Fruit fly (Drosophila melanogaster) whole organism, pupa: ENCODE data around the gene Phlpp.

ENCODE experiments used
- CG10348 ChIP-seq: fragments of 200-800 bp; sonication (Bioruptor generic); IDR thresholded peaks from 2 replicates; pipeline ENCODE4 v1.3.6; 2022; ENCODE audit warnings: missing biosample characterization, missing genetic modification characterization
- CG12605 ChIP-seq: fragments of 200-800 bp; sonication (Bioruptor generic); IDR thresholded peaks from 2 replicates; pipeline ENCODE4 v1.3.6; 2022; ENCODE audit warnings: missing biosample characterization, missing genetic modification characterization
- CG13204 ChIP-seq: fragments of 200-800 bp; sonication (Bioruptor generic); optimal IDR thresholded peaks from 2 replicates; lab custom pipeline; 2018; ENCODE audit warnings: missing biosample characterization, mild to moderate bottlenecking, missing genetic modification characterization, moderate library complexity
- CG14655 ChIP-seq: fragments of 200-800 bp; sonication (Bioruptor generic); optimal IDR thresholded peaks from 3 replicates; lab custom pipeline; 2017; ENCODE audit warnings: mild to moderate bottlenecking, missing biosample characterization, missing genetic modification reagents, missing genetic modification characterization
- CG15710 ChIP-seq: fragments of 200-800 bp; sonication (Bioruptor generic); optimal IDR thresholded peaks from 2 replicates; lab custom pipeline; 2018; ENCODE audit warnings: missing biosample characterization, mild to moderate bottlenecking, missing genetic modification characterization, moderate library complexity
- CG17806 ChIP-seq: fragments of 200-800 bp; sonication (Bioruptor generic); optimal IDR thresholded peaks from 2 replicates; lab custom pipeline; 2018; ENCODE audit warnings: missing biosample characterization, mild to moderate bottlenecking, missing genetic modification characterization, moderate library complexity
- CG32121 ChIP-seq: fragments of 200-800 bp; sonication (Bioruptor generic); IDR thresholded peaks from 2 replicates; pipeline ENCODE4 v1.3.6; 2022; ENCODE audit warnings: missing biosample characterization, missing genetic modification characterization
- CG34367 ChIP-seq: fragments of 200-800 bp; sonication (Bioruptor generic); optimal IDR thresholded peaks from 2 replicates; lab custom pipeline; 2018; ENCODE audit warnings: missing biosample characterization, mild to moderate bottlenecking, missing genetic modification characterization
- CG4496 ChIP-seq: fragments of 200-800 bp; sonication (Bioruptor generic); IDR thresholded peaks from 3 replicates; pipeline ENCODE4 v1.3.6; 2022; ENCODE audit warnings: missing biosample characterization, missing genetic modification characterization
- CG8159 ChIP-seq: fragments of 200-800 bp; sonication (Bioruptor generic); optimal IDR thresholded peaks from 3 replicates; lab custom pipeline; 2018; ENCODE audit warnings: missing biosample characterization, mild to moderate bottlenecking, missing genetic modification characterization, moderate library complexity
- CG8301 ChIP-seq: fragments of 200-800 bp; sonication (Bioruptor generic); optimal IDR thresholded peaks from 2 replicates; lab custom pipeline; 2018; ENCODE audit warnings: missing biosample characterization, mild to moderate bottlenecking, missing genetic modification characterization
- CG9948 ChIP-seq: fragments of 200-800 bp; sonication (Bioruptor generic); optimal IDR thresholded peaks from 2 replicates; lab custom pipeline; 2018; ENCODE audit warnings: missing biosample characterization, mild to moderate bottlenecking, missing genetic modification characterization, moderate library complexity
- D1 ChIP-seq: fragments of 200-800 bp; sonication (Bioruptor generic); optimal IDR thresholded peaks from 2 replicates; lab custom pipeline; 2018; ENCODE audit warnings: missing biosample characterization, mild to moderate bottlenecking, missing genetic modification characterization, moderate library complexity
- EcR ChIP-seq: fragments of 200-800 bp; sonication (Bioruptor generic); optimal IDR thresholded peaks from 3 replicates; lab custom pipeline; 2019; ENCODE audit warnings: missing biosample characterization, missing genetic modification characterization, mild to moderate bottlenecking, moderate library complexity, missing genetic modification reagents
- Ets98B ChIP-seq: fragments of 200-800 bp; sonication (Bioruptor generic); IDR thresholded peaks from 2 replicates; pipeline ENCODE4 v1.3.6; 2022; ENCODE audit warnings: missing biosample characterization, missing genetic modification characterization
- Pif1A ChIP-seq: fragments of 200-800 bp; sonication (Bioruptor generic); optimal IDR thresholded peaks from 3 replicates; lab custom pipeline; 2016; ENCODE audit warnings: missing biosample characterization, missing genetic modification characterization
- Pif1B ChIP-seq: fragments of 200-800 bp; sonication (Bioruptor generic); optimal IDR thresholded peaks from 3 replicates; lab custom pipeline; 2016; ENCODE audit warnings: missing biosample characterization, missing genetic modification characterization
- Snoo ChIP-seq: fragments of 200-800 bp; sonication (Bioruptor generic); optimal IDR thresholded peaks from 3 replicates; lab custom pipeline; 2017; ENCODE audit warnings: missing biosample characterization, mild to moderate bottlenecking, missing genetic modification characterization, inconsistent platforms
- fd96Ca ChIP-seq: fragments of 200-800 bp; sonication (Bioruptor generic); IDR thresholded peaks from 3 replicates; pipeline ENCODE4 v1.3.6; 2022; ENCODE audit warnings: missing biosample characterization, missing genetic modification characterization
- gl ChIP-seq: fragments of 200-800 bp; sonication (Bioruptor generic); optimal IDR thresholded peaks from 2 replicates; lab custom pipeline; 2018; ENCODE audit warnings: missing biosample characterization, mild to moderate bottlenecking, missing genetic modification characterization
- rn ChIP-seq: fragments of 200-800 bp; sonication (Bioruptor generic); IDR thresholded peaks from 2 replicates; pipeline ENCODE4 v1.3.6; 2022; ENCODE audit warnings: missing biosample characterization, missing genetic modification characterization

Gene Phlpp

dm6 chr2L:19058916-19059315 lies at the start of gene Phlpp:
Gene Phlpp (plus strand): TSS chr2L:19059129.
- TF ChIP-seq D1 (no peak), EcR (GFP tag; lab: Kevin White, UChicago) (no peak), Ets98B (GFP tag; lab: Robert Waterston, UW) (peak; percentile 69), CG32121 (GFP tag; lab: Robert Waterston, UW) (peak; percentile 69), CG9948 (tag; lab: Kevin White, UChicago) (peak; percentile 40), Pif1A (GFP tag; lab: Kevin White, UChicago) (no peak), CG34367 (tag; lab: Kevin White, UChicago) (peak; percentile 1), CG17806 (tag; lab: Kevin White, UChicago) (peak; percentile 50), CG14655 (no peak), fd96Ca (GFP tag; lab: Robert Waterston, UW) (0 out of 3 replicates have a peak, but pooled peaks have one; percentile 5), CG4496 (GFP tag; lab: Robert Waterston, UW) (peak; percentile 38; the same call in 1 of the 3 replicates), CG8159 (tag; lab: Kevin White, UChicago) (peak; percentile 53)

dm6 chr2L:19009130-19009529 lies 49.8 kb upstream of the Phlpp start, which contains the start of gene RpL30:
Gene RpL30 (minus strand): TSS chr2L:19009306.
- peak; percentile 76 for TF ChIP-seq gl
- TF ChIP-seq CG4496 (GFP tag; lab: Robert Waterston, UW): peak; percentile 83
- peak; percentile 44 for TF ChIP-seq CG17806 (tag; lab: Kevin White, UChicago)
- TF ChIP-seq CG10348 (GFP tag; lab: Robert Waterston, UW): no peak
- peak; percentile 78 for TF ChIP-seq Ets98B (GFP tag; lab: Robert Waterston, UW)
- peak; percentile 51 for TF ChIP-seq CG14655
- TF ChIP-seq CG15710 (tag; lab: Kevin White, UChicago): peak; percentile 60
- peak; percentile 31 for TF ChIP-seq CG9948 (tag; lab: Kevin White, UChicago)
- peak; percentile 63 for TF ChIP-seq Pif1B (GFP tag; lab: Kevin White, UChicago)
- no peak; the same call in 2 of the 3 replicates for TF ChIP-seq fd96Ca (GFP tag; lab: Robert Waterston, UW)
- TF ChIP-seq CG8159 (tag; lab: Kevin White, UChicago): peak; percentile 66
- peak; percentile 79 for TF ChIP-seq CG34367 (tag; lab: Kevin White, UChicago)
- no peak for TF ChIP-seq D1
- peak; percentile 90 for TF ChIP-seq Snoo (tag; lab: Kevin White, UChicago)
- peak; percentile 31 for TF ChIP-seq EcR (GFP tag; lab: Kevin White, UChicago)
- peak; percentile 71 for TF ChIP-seq Pif1A (GFP tag; lab: Kevin White, UChicago)
- peak; percentile 56 for TF ChIP-seq CG8301
- TF ChIP-seq CG12605: peak; percentile 91
- peak; percentile 79 for TF ChIP-seq CG13204 (GFP tag; lab: Kevin White, UChicago)
- TF ChIP-seq CG32121 (GFP tag; lab: Robert Waterston, UW): peak; percentile 60; the same call in 1 of the 2 replicates
- TF ChIP-seq rn (GFP tag; lab: Robert Waterston, UW): peak; percentile 40; the same call in 1 of the 2 replicates

DNA sequence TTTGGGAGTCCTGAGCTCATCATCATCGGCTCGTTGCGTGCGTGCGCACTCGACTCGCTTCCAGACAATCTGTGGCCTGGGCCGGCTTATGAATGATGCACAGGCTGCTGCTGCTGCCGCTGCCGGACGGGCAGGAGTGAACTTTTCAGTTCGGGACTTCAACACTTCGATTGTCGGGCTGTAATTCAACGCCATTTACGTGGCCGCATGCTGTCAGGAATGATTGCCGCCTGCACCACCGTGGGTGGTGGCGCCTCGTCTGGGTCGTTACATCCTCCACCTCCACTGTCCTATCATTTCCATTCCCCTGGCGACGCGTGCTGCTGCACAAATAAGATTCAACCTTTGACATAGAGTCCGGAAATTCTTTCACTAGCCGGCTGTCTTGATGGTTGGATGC lies 48.9 kb upstream of the Phlpp start:
- TF ChIP-seq CG14655: no peak
- no peak for TF ChIP-seq CG9948 (tag; lab: Kevin White, UChicago)
- no peak for TF ChIP-seq fd96Ca (GFP tag; lab: Robert Waterston, UW)
- no peak for TF ChIP-seq CG32121 (GFP tag; lab: Robert Waterston, UW)
- no peak for TF ChIP-seq EcR (GFP tag; lab: Kevin White, UChicago)
- no peak for TF ChIP-seq rn (GFP tag; lab: Robert Waterston, UW)

DNA sequence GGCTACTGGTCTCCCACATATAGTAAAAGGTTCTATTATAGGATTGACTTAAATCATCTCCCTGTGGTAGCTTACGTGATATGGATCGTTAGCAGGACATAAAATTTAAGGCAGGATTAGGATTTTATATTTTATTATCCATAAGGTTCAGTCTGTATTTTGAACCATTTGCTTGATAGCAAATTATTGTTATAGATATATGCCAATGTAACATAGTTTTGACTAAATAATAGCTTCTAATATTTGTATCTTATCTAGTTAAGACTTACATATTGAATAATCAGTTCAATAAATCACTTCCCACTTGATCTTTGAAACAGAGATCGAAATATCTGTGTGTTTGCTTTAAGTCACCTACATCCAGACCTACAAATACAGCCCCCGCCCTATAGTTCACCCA lies 48.4 kb upstream of the Phlpp start, which contains the start of gene robl37BC:
TSS of gene robl37BC (plus strand) at position 301 of the 400 bp plus-strand sequence.
- TF ChIP-seq fd96Ca (GFP tag; lab: Robert Waterston, UW): no peak
- TF ChIP-seq Pif1A (GFP tag; lab: Kevin White, UChicago): no peak
- no peak for TF ChIP-seq CG8301
- TF ChIP-seq EcR (GFP tag; lab: Kevin White, UChicago): no peak
- TF ChIP-seq Ets98B (GFP tag; lab: Robert Waterston, UW): no peak
- no peak for TF ChIP-seq D1
- TF ChIP-seq CG10348 (GFP tag; lab: Robert Waterston, UW): no peak
- TF ChIP-seq CG9948 (tag; lab: Kevin White, UChicago): no peak
- TF ChIP-seq CG4496 (GFP tag; lab: Robert Waterston, UW): no peak
- TF ChIP-seq Pif1B (GFP tag; lab: Kevin White, UChicago): no peak
- TF ChIP-seq CG17806 (tag; lab: Kevin White, UChicago): no peak
- TF ChIP-seq CG14655: no peak
- TF ChIP-seq rn (GFP tag; lab: Robert Waterston, UW): no peak
- TF ChIP-seq CG34367 (tag; lab: Kevin White, UChicago): no peak

DNA sequence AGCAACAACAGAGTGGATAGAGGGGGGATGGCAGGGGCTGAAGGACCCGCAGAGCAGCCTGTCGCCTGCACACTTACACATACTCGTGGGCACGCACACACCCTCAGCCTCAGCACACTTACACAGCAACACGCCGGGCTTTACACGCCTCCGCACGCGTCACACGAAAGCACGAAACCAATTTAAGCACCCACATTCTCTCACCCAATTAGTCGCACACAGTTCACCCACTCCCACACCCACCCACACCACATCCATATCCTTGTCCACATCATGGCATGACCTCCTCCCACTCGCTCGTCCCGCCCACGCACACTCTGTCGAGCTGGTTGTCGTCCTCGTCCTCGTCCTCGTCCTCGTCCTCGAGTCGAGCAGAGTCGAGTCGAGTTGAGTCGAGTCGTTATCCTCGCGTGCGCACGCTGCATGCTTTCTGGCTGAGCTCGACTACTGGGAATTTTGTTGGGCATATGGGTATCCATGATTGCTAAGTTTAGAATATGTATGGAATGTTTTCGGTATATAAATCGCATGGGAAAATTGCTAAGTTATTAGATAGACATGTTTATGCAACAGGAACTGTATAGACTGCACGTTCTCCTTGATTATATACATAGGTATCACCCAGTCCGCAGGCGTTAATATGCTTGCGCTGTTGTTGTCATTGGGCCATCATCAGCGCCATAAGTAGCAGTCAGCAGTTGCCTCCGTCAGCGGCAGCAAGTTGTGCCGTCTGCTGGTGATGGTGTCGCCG lies 46.9 kb upstream of the Phlpp start:
- TF ChIP-seq CG8301 (peak; percentile 61), CG8159 (tag; lab: Kevin White, UChicago) (peak; percentile 80), CG15710 (tag; lab: Kevin White, UChicago) (peak; percentile 76), Pif1B (GFP tag; lab: Kevin White, UChicago) (peak; percentile 42), fd96Ca (GFP tag; lab: Robert Waterston, UW) (peak; percentile 81), Snoo (tag; lab: Kevin White, UChicago) (peak; percentile 48), rn (GFP tag; lab: Robert Waterston, UW) (0 out of 2 replicates have a peak, but pooled peaks have one; percentile 34), CG4496 (GFP tag; lab: Robert Waterston, UW) (peak; percentile 67; the same call in 2 of the 3 replicates), EcR (GFP tag; lab: Kevin White, UChicago) (no peak), CG12605 (peak; percentile 54; the same call in 1 of the 2 replicates), Pif1A (GFP tag; lab: Kevin White, UChicago) (peak; percentile 76), CG10348 (GFP tag; lab: Robert Waterston, UW) (peak; percentile 32; the same call in 1 of the 2 replicates), D1 (no peak), CG13204 (GFP tag; lab: Kevin White, UChicago) (peak; percentile 61), CG9948 (tag; lab: Kevin White, UChicago) (peak; percentile 66), CG32121 (GFP tag; lab: Robert Waterston, UW) (peak; percentile 76), CG34367 (tag; lab: Kevin White, UChicago) (peak; percentile 75), Ets98B (GFP tag; lab: Robert Waterston, UW) (peak; percentile 62; the same call in 1 of the 2 replicates), gl (peak; percentile 46), CG14655 (peak; percentile 69), CG17806 (tag; lab: Kevin White, UChicago) (peak; percentile 74)
